Fruit fly (Drosophila melanogaster): ENCODE data around the gene Octbeta3R.
"Not testable (repeated sequence)": the region's sequence is repeated elsewhere in the genome, so short reads cannot be mapped to it uniquely, and the experiment has no call there.

The Octbeta3R gene

dm6 chr3R:12477239-12477865 lies 70.7 kb downstream of the Octbeta3R start:
- TF ChIP-seq CG6808 (GFP tag; optimal IDR thresholded peaks at IDR 0.05) (peak; percentile 1), fkh (GFP tag; optimal IDR thresholded peaks at IDR 0.05) (peak; percentile 60), ss (GFP tag; optimal IDR thresholded peaks at IDR 0.05) (peak in 1 of 2 experiments; percentile 17)

dm6 chr3R:12467675-12468074 lies 80.4 kb downstream of the Octbeta3R start, which contains the start of gene Hsp70Ba:
TSS of gene Hsp70Ba (minus strand) at chr3R:12467776.
- TF ChIP-seq fd85E (GFP tag; optimal IDR thresholded peaks at IDR 0.05); CG6276 (GFP tag; optimal IDR thresholded peaks at IDR 0.05); svp (GFP tag): not testable (repeated sequence)

dm6 chr3R:12465198-12465597 lies 82.8 kb downstream of the Octbeta3R start, which contains the start of gene CG5608:
TSS of gene CG5608 (minus strand) at chr3R:12465298.
- not testable (repeated sequence) for TF ChIP-seq cyc (GFP tag; optimal IDR thresholded peaks at IDR 0.05); Hr38 (GFP tag; optimal IDR thresholded peaks at IDR 0.05); Ets96B (tag; optimal IDR thresholded peaks at IDR 0.05)
